Fruit fly (Drosophila melanogaster) whole organism, embryonic: ENCODE results near the gene Syx8.

Experiments
- Aef1 ChIP-seq: fragments of 200-800 bp; sonication (Bioruptor generic); IDR thresholded peaks from 3 replicates; pipeline ENCODE4 v1.3.6; 2022; ENCODE audit warnings: missing biosample characterization, missing genetic modification characterization
- Atf-2 ChIP-seq: fragments of 200-800 bp; sonication (Bioruptor generic); optimal IDR thresholded peaks from 2 replicates; lab custom pipeline; 2016; ENCODE audit warnings: missing biosample characterization, missing genetic modification characterization
- BEAF-32 ChIP-seq: fragments of 200-800 bp; sonication (Bioruptor generic); optimal IDR thresholded peaks from 3 replicates; lab custom pipeline; 2017; ENCODE audit warnings: missing biosample characterization, missing genetic modification characterization, mild to moderate bottlenecking, moderate library complexity, missing genetic modification reagents
- CG10209 ChIP-seq: fragments of 200-800 bp; sonication (Bioruptor generic); optimal IDR thresholded peaks from 3 replicates; lab custom pipeline; 2017; ENCODE audit warnings: missing biosample characterization, mild to moderate bottlenecking, missing genetic modification characterization, missing genetic modification reagents
- CG11696 ChIP-seq: fragments of 200-800 bp; sonication (Bioruptor generic); IDR thresholded peaks from 2 replicates; pipeline ENCODE4 v1.3.6; 2022; ENCODE audit warnings: missing biosample characterization, missing genetic modification characterization
- CG12659 ChIP-seq: fragments of 200-800 bp; sonication (Bioruptor generic); optimal IDR thresholded peaks from 3 replicates; lab custom pipeline; 2017; ENCODE audit warnings: mild to moderate bottlenecking, missing biosample characterization, missing genetic modification reagents, missing genetic modification characterization
- CG13424 ChIP-seq: fragments of 200-800 bp; sonication (Bioruptor generic); optimal IDR thresholded peaks from 2 replicates; lab custom pipeline; 2019; ENCODE audit warnings: missing biosample characterization, mild to moderate bottlenecking, missing genetic modification characterization, moderate library complexity
- CG14710 ChIP-seq: fragments of 200-800 bp; sonication (Bioruptor generic); optimal IDR thresholded peaks from 3 replicates; lab custom pipeline; 2019; ENCODE audit warnings: missing biosample characterization, mild to moderate bottlenecking, missing genetic modification characterization, moderate library complexity
- CG15073 ChIP-seq: fragments of 200-800 bp; sonication (Bioruptor generic); optimal IDR thresholded peaks from 2 replicates; lab custom pipeline; 2016; ENCODE audit warnings: missing biosample characterization, missing genetic modification characterization
- CG16779 ChIP-seq: fragments of 200-800 bp; sonication (Bioruptor generic); IDR thresholded peaks from 2 replicates; pipeline ENCODE4 v1.3.6; 2022; ENCODE audit warnings: missing biosample characterization, missing genetic modification characterization
- CG18011 ChIP-seq: fragments of 200-800 bp; sonication (Bioruptor generic); optimal IDR thresholded peaks from 2 replicates; lab custom pipeline; 2017; ENCODE audit warnings: missing biosample characterization, missing genetic modification characterization, mild to moderate bottlenecking, moderate library complexity, missing genotype
- CG3065 ChIP-seq: fragments of 200-800 bp; sonication (Bioruptor generic); optimal IDR thresholded peaks from 2 replicates; lab custom pipeline; 2016; ENCODE audit warnings: missing biosample characterization, missing genetic modification characterization
- CG3838 ChIP-seq: fragments of 200-800 bp; sonication (Bioruptor generic); optimal IDR thresholded peaks from 3 replicates; lab custom pipeline; 2016; ENCODE audit warnings: missing biosample characterization, missing genetic modification characterization
- CG3847 ChIP-seq: fragments of 200-800 bp; sonication (Bioruptor generic); IDR thresholded peaks from 2 replicates; pipeline ENCODE4 v1.3.6; 2022; ENCODE audit warnings: missing biosample characterization, missing genetic modification characterization
- CG6854 ChIP-seq: fragments of 200-800 bp; sonication (Bioruptor generic); optimal IDR thresholded peaks from 3 replicates; lab custom pipeline; 2017; ENCODE audit warnings: missing biosample characterization, mild to moderate bottlenecking, missing genetic modification characterization
- CG7372 ChIP-seq: fragments of 200-800 bp; sonication (Bioruptor generic); IDR thresholded peaks from 2 replicates; pipeline ENCODE4 v1.3.6; 2022; ENCODE audit warnings: missing biosample characterization, missing genetic modification characterization
- CG8281 ChIP-seq: fragments of 200-800 bp; sonication (Bioruptor generic); optimal IDR thresholded peaks from 2 replicates; lab custom pipeline; 2018; ENCODE audit warnings: missing biosample characterization, mild to moderate bottlenecking, missing genetic modification characterization, moderate library complexity
- CG8290 ChIP-seq, 3 experiments: fragments of 200-800 bp; sonication (Bioruptor generic); optimal IDR thresholded peaks; 2 replicates each; lab custom pipeline; 2016 to 2019; ENCODE audit warnings: missing biosample characterization in 3 of 3, missing genetic modification characterization in 3 of 3, mild to moderate bottlenecking in 2 of 3, moderate library complexity in 1 of 3
- CG9932 ChIP-seq: fragments of 200-800 bp; sonication (Bioruptor generic); IDR thresholded peaks from 2 replicates; pipeline ENCODE4 v1.3.6; 2022; ENCODE audit warnings: missing biosample characterization, missing genetic modification characterization
- Dbx ChIP-seq: fragments of 200-800 bp; sonication (Bioruptor generic); IDR thresholded peaks from 3 replicates; pipeline ENCODE4 v1.3.6; 2022; ENCODE audit warnings: missing biosample characterization, missing genetic modification characterization
- Dek ChIP-seq: fragments of 200-800 bp; sonication (Bioruptor generic); optimal IDR thresholded peaks from 3 replicates; lab custom pipeline; 2019; ENCODE audit warnings: missing biosample characterization, mild to moderate bottlenecking, missing genetic modification characterization, moderate library complexity
- Dip2 ChIP-seq: fragments of 200-800 bp; sonication (Bioruptor generic); IDR thresholded peaks from 2 replicates; pipeline ENCODE4 v1.3.6; 2022; ENCODE audit warnings: missing biosample characterization, missing genetic modification characterization
- GATAe ChIP-seq: fragments of 200-800 bp; sonication (Bioruptor generic); conservative IDR thresholded peaks from 2 replicates; pipeline ENCODE4 v1.3.6; 2022; ENCODE audit warnings: missing biosample characterization, missing genetic modification characterization
- HLH3B ChIP-seq: fragments of 200-800 bp; sonication (Bioruptor generic); IDR thresholded peaks from 2 replicates; pipeline ENCODE4 v1.3.6; 2022; ENCODE audit warnings: missing biosample characterization, missing genetic modification characterization
- MBD-R2 ChIP-seq: fragments of 200-800 bp; sonication (Bioruptor generic); IDR thresholded peaks from 2 replicates; pipeline ENCODE4 v1.3.6; 2022; ENCODE audit warnings: missing biosample characterization, missing genetic modification characterization
- Med ChIP-seq: fragments of 200-800 bp; sonication (Bioruptor generic); peaks from one replicate; lab custom pipeline; 2016; ENCODE audit warnings: missing biosample characterization, missing genetic modification characterization, mild to moderate bottlenecking, inconsistent platforms, moderate library complexity
- Ravus ChIP-seq: fragments of 200-800 bp; sonication (Bioruptor generic); IDR thresholded peaks from 2 replicates; pipeline ENCODE4 v1.3.6; 2022; ENCODE audit warnings: missing biosample characterization, missing genetic modification characterization
- Rx ChIP-seq: fragments of 200-800 bp; sonication (Bioruptor generic); IDR thresholded peaks from 2 replicates; pipeline ENCODE4 v1.3.6; 2022; ENCODE audit warnings: missing biosample characterization, missing genetic modification characterization
- Six4 ChIP-seq: fragments of 200-800 bp; sonication (Bioruptor generic); optimal IDR thresholded peaks from 2 replicates; lab custom pipeline; 2016; ENCODE audit warnings: missing biosample characterization, missing genetic modification characterization
- Sox100B ChIP-seq: fragments of 200-800 bp; sonication (Bioruptor generic); optimal IDR thresholded peaks from 3 replicates; lab custom pipeline; 2018; ENCODE audit warnings: missing biosample characterization, mild to moderate bottlenecking, missing genetic modification characterization
- Xrp1 ChIP-seq: fragments of 200-800 bp; sonication (Bioruptor generic); IDR thresholded peaks from 2 replicates; pipeline ENCODE4 v1.3.6; 2022; ENCODE audit warnings: missing biosample characterization, missing genetic modification characterization
- caup ChIP-seq: fragments of 200-800 bp; sonication (Bioruptor generic); optimal IDR thresholded peaks from 3 replicates; lab custom pipeline; 2017; ENCODE audit warnings: missing biosample characterization, mild to moderate bottlenecking, missing genetic modification characterization, moderate library complexity; ENCODE audit not compliant: severe bottlenecking
- crol ChIP-seq: fragments of 200-800 bp; sonication (Bioruptor generic); IDR thresholded peaks from 2 replicates; pipeline ENCODE4 v1.3.6; 2022; ENCODE audit warnings: missing biosample characterization, missing genetic modification characterization
- ems ChIP-seq: fragments of 200-800 bp; sonication (Bioruptor generic); optimal IDR thresholded peaks from 3 replicates; lab custom pipeline; 2016; ENCODE audit warnings: missing biosample characterization, missing genetic modification characterization
- eve ChIP-seq, 2 experiments: fragments of >200 bp; optimal IDR thresholded peaks; 2 replicates each; lab custom pipeline; 2017; ENCODE audit warnings: missing biosample characterization in 2 of 2, missing genetic modification characterization in 2 of 2
- eyg ChIP-seq: fragments of 200-800 bp; sonication (Bioruptor generic); optimal IDR thresholded peaks from 3 replicates; lab custom pipeline; 2016; ENCODE audit warnings: missing biosample characterization, missing genetic modification characterization
- fu2 ChIP-seq: fragments of 200-800 bp; sonication (Bioruptor generic); optimal IDR thresholded peaks from 2 replicates; lab custom pipeline; 2016; ENCODE audit warnings: missing biosample characterization, missing genetic modification characterization
- knrl ChIP-seq: fragments of 200-800 bp; sonication (Bioruptor generic); IDR thresholded peaks from 3 replicates; pipeline ENCODE4 v1.3.6; 2022; ENCODE audit warnings: missing biosample characterization, missing genetic modification characterization; ENCODE audit not compliant: partially characterized antibody
- lov ChIP-seq, 2 experiments: fragments of 200-800 bp in 1 of 2; fragments of >200 bp in 1 of 2; sonication (Bioruptor generic) in 1 of 2; IDR thresholded peaks in 1 of 2; optimal IDR thresholded peaks in 1 of 2; 2 replicates in 1 of 2; 3 replicates in 1 of 2; pipeline versions ENCODE4 v1.3.6 to Lab custom; 2017 to 2022; ENCODE audit warnings: missing biosample characterization in 1 of 2, missing genetic modification characterization in 1 of 2
- mirr ChIP-seq: fragments of 200-800 bp; sonication (Bioruptor generic); optimal IDR thresholded peaks from 3 replicates; lab custom pipeline; 2018; ENCODE audit warnings: missing biosample characterization, mild to moderate bottlenecking, missing genetic modification characterization
- nom ChIP-seq: fragments of 200-800 bp; sonication (Bioruptor generic); optimal IDR thresholded peaks from 2 replicates; lab custom pipeline; 2017; ENCODE audit warnings: missing biosample characterization, missing genetic modification characterization, mild to moderate bottlenecking, moderate library complexity, missing genetic modification reagents
- onecut ChIP-seq: fragments of 200-800 bp; sonication (Bioruptor generic); IDR thresholded peaks from 2 replicates; pipeline ENCODE4 v1.3.6; 2022; ENCODE audit warnings: missing biosample characterization, missing genetic modification characterization
- pho ChIP-seq: fragments of 200-800 bp; sonication (Bioruptor generic); optimal IDR thresholded peaks from 2 replicates; lab custom pipeline; 2016; ENCODE audit warnings: missing biosample characterization, missing genetic modification characterization
- salm ChIP-seq: fragments of 200-800 bp; sonication (Bioruptor generic); optimal IDR thresholded peaks from 2 replicates; lab custom pipeline; 2018; ENCODE audit warnings: missing biosample characterization, mild to moderate bottlenecking, missing genetic modification characterization
- seq ChIP-seq: fragments of 200-800 bp; sonication (Bioruptor generic); IDR thresholded peaks from 2 replicates; pipeline ENCODE4 v1.3.6; 2022; ENCODE audit warnings: missing biosample characterization, missing genetic modification characterization
- sr ChIP-seq: fragments of 200-800 bp; sonication (Bioruptor generic); IDR thresholded peaks from 3 replicates; pipeline ENCODE4 v1.3.6; 2022; ENCODE audit warnings: missing biosample characterization, missing genetic modification characterization
- tgo ChIP-seq: fragments of 200-800 bp; sonication (Bioruptor generic); IDR thresholded peaks from 3 replicates; pipeline ENCODE4 v1.3.6; 2022; ENCODE audit warnings: missing biosample characterization, missing genetic modification characterization
- tio ChIP-seq: fragments of 200-800 bp; sonication (Bioruptor generic); optimal IDR thresholded peaks from 2 replicates; lab custom pipeline; 2017; ENCODE audit warnings: missing biosample characterization, missing genetic modification characterization, inconsistent platforms
- toy ChIP-seq: fragments of 200-800 bp; sonication (Bioruptor generic); IDR thresholded peaks from 2 replicates; pipeline ENCODE4 v1.3.6; 2022; ENCODE audit warnings: missing biosample characterization, missing genetic modification characterization
- wek ChIP-seq: fragments of 200-800 bp; sonication (Bioruptor generic); optimal IDR thresholded peaks from 3 replicates; lab custom pipeline; 2018; ENCODE audit warnings: missing biosample characterization, mild to moderate bottlenecking, missing genetic modification characterization, moderate library complexity
- zf30C ChIP-seq: fragments of 200-800 bp; sonication (Bioruptor generic); optimal IDR thresholded peaks from 3 replicates; lab custom pipeline; 2018; ENCODE audit warnings: missing biosample characterization, mild to moderate bottlenecking, missing genetic modification characterization

Gene Syx8

dm6 chr3L:16563361-16563760 lies 23.5 kb downstream of the Syx8 start (continued):
- TF ChIP-seq CG10209 (no peak), lov (optimal IDR thresholded peaks at IDR 0.05; lab: Kevin White, UChicago) (no peak), lov (GFP tag; IDR thresholded peaks at IDR 0.05; lab: Robert Waterston, UW) (no peak), Rx (GFP tag; lab: Robert Waterston, UW) (no peak), CG13424 (no peak), HLH3B (no peak), Atf-2 (no peak), CG7372 (GFP tag; lab: Robert Waterston, UW) (no peak), zf30C (GFP tag; lab: Kevin White, UChicago) (no peak), seq (GFP tag; lab: Robert Waterston, UW) (no peak), CG9932 (peak; percentile 3; the same call in 1 of the 2 replicates), knrl (GFP tag; lab: Robert Waterston, UW) (peak; percentile 21; the same call in 1 of the 3 replicates), mirr (GFP tag; lab: Kevin White, UChicago) (no peak), salm (tag; lab: Kevin White, UChicago) (no peak), GATAe (GFP tag; lab: Robert Waterston, UW) (no peak), pho (GFP tag; lab: Kevin White, UChicago) (no peak), Sox100B (GFP tag; lab: Kevin White, UChicago) (no peak), Xrp1 (GFP tag; lab: Robert Waterston, UW) (peak; percentile 15; the same call in 1 of the 2 replicates), caup (no peak), Ravus (GFP tag; lab: Robert Waterston, UW) (no peak), crol (no peak), nom (no peak), CG8281 (tag; lab: Kevin White, UChicago) (no peak), CG6854 (GFP tag; lab: Kevin White, UChicago) (no peak), Med (no peak), eyg (GFP tag; lab: Kevin White, UChicago) (no peak), Dek (tag; lab: Kevin White, UChicago) (no peak), CG3838 (GFP tag; lab: Kevin White, UChicago) (no peak), wek (GFP tag; lab: Kevin White, UChicago) (no peak), BEAF-32 (GFP tag; lab: Kevin White, UChicago) (no peak), CG12659 (GFP tag; lab: Kevin White, UChicago) (no peak), Dip2 (peak; percentile 94), MBD-R2 (GFP tag; lab: Robert Waterston, UW) (no peak), CG3847 (GFP tag; lab: Robert Waterston, UW) (no peak), CG16779 (GFP tag; lab: Robert Waterston, UW) (no peak), tio (GFP tag; lab: Kevin White, UChicago) (no peak), CG18011 (GFP tag; lab: Kevin White, UChicago) (no peak), CG14710 (tag; lab: Kevin White, UChicago) (no peak), tgo (peak; percentile 29; the same call in 2 of the 3 replicates), sr (no peak), ems (no peak), onecut (no peak), CG15073 (no peak), eve (GFP tag; optimal IDR thresholded peaks at IDR 0.05; lab: Kevin White, UChicago) (no peak), toy (GFP tag; lab: Robert Waterston, UW) (no peak), CG8290 (GFP tag; optimal IDR thresholded peaks at IDR 0.05; lab: Kevin White, UChicago) (no peak), CG8290 (tag; optimal IDR thresholded peaks at IDR 0.05; lab: Kevin White, UChicago) (no peak), fu2 (GFP tag; lab: Kevin White, UChicago) (no peak), Dbx (GFP tag; lab: Robert Waterston, UW) (no peak), CG3065 (no peak), Aef1 (GFP tag; lab: Robert Waterston, UW) (no peak), Six4 (no peak), CG11696 (GFP tag; lab: Robert Waterston, UW) (no peak)
